Fruit fly (Drosophila melanogaster) Kc167 (cell line): Measurements from ENCODE around the gene mRpL1.

Experiments
- Myc ChIP-seq: fragments of >200 bp; optimal IDR thresholded peaks from 2 replicates; lab custom pipeline; 2017; ENCODE audit warnings: missing external identifiers
- Sin3A ChIP-seq: fragments of >200 bp; optimal IDR thresholded peaks from 2 replicates; lab custom pipeline; 2018; ENCODE audit warnings: missing external identifiers
- h ChIP-seq: fragments of >200 bp; optimal IDR thresholded peaks from 3 replicates; lab custom pipeline; 2018; ENCODE audit warnings: missing external identifiers
- insv ChIP-seq: fragments of >200 bp; optimal IDR thresholded peaks from 3 replicates; lab custom pipeline; 2018; ENCODE audit warnings: missing external identifiers
- psq ChIP-seq: fragments of >200 bp; optimal IDR thresholded peaks from 2 replicates; lab custom pipeline; 2017; ENCODE audit warnings: missing external identifiers
- ttk ChIP-seq: sonication (Bioruptor generic); optimal IDR thresholded peaks from 2 replicates; lab custom pipeline; 2017; ENCODE audit warnings: missing external identifiers

The mRpL1 gene

dm6 chr3R:8300928-8301752, at the start of gene mRpL1, which contains the start of gene CG9626:
Gene mRpL1 (plus strand): TSS chr3R:8301440.
Gene CG9626 (minus strand): TSS chr3R:8300978.
- TF ChIP-seq psq (lab: Kevin White, UChicago) (no peak), ttk (no peak), Myc (lab: Kevin White, UChicago) (no peak), insv (lab: Kevin White, UChicago) (no peak), h (lab: Kevin White, UChicago) (no peak), Sin3A (lab: Kevin White, UChicago) (no peak)

dm6 chr3R:8251532-8251931, 49.7 kb upstream of the mRpL1 start:
- TF ChIP-seq h (lab: Kevin White, UChicago) = no peak
- TF ChIP-seq ttk = no peak
- no peak for TF ChIP-seq psq (lab: Kevin White, UChicago)

dm6 chr3R:8254347-8254746, 46.9 kb upstream of the mRpL1 start:
- TF ChIP-seq Myc (lab: Kevin White, UChicago) (no peak), h (lab: Kevin White, UChicago) (no peak), insv (lab: Kevin White, UChicago) (no peak), Sin3A (lab: Kevin White, UChicago) (no peak), psq (lab: Kevin White, UChicago) (no peak), ttk (no peak)

DNA sequence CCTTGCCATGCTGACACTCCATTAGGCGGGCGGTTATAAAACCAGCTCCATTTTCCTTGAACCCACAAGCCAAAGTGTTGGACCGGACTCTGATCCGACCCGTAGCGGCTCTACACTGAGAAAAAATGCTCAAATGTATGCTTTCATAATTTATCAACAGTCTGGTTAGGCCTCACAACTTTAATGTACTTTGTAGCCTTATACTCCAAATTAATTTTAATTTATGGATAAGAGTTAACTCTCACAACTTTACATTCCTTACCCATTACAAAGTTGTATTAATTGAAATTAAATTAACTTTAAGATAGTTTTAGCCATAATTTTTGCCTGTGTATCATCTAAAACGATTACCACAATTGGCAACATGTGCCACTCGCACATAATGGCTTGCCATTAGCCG, 45.2 kb upstream of the mRpL1 start:
- TF ChIP-seq insv (lab: Kevin White, UChicago) (no peak), psq (lab: Kevin White, UChicago) (no peak), h (lab: Kevin White, UChicago) (no peak), Sin3A (lab: Kevin White, UChicago) (no peak), Myc (lab: Kevin White, UChicago) (no peak), ttk (no peak)

- TF ChIP-seq Myc (lab: Kevin White, UChicago) (no peak), Sin3A (lab: Kevin White, UChicago) (no peak)
These were observed 39.6 kb upstream of the mRpL1 start for dm6 chr3R:8261634-8262033.

dm6 chr3R:8264302-8265080, 36.7 kb upstream of the mRpL1 start, which contains the start of the genes RPA1 and Mcm2:
Gene RPA1 (minus strand): TSS chr3R:8264451.
Gene Mcm2 (plus strand): TSS chr3R:8264970.
- TF ChIP-seq psq (lab: Kevin White, UChicago) (no peak), insv (lab: Kevin White, UChicago) (no peak), Myc (lab: Kevin White, UChicago) (no peak), h (lab: Kevin White, UChicago) (no peak), ttk (no peak)

- TF ChIP-seq Myc (lab: Kevin White, UChicago) (no peak), insv (lab: Kevin White, UChicago) (no peak), ttk (no peak), psq (lab: Kevin White, UChicago) (no peak), h (lab: Kevin White, UChicago) (no peak), Sin3A (lab: Kevin White, UChicago) (no peak)
These were observed 31.5 kb upstream of the mRpL1 start, which contains the start of gene CG9630 for dm6 chr3R:8269740-8270139. Gene CG9630 (minus strand): TSS chr3R:8269896.

dm6 chr3R:8272573-8273165, 28.6 kb upstream of the mRpL1 start:
- TF ChIP-seq Sin3A (lab: Kevin White, UChicago) (no peak), insv (lab: Kevin White, UChicago) (no peak), psq (lab: Kevin White, UChicago) (no peak), ttk (no peak), Myc (lab: Kevin White, UChicago) (no peak), h (lab: Kevin White, UChicago) (no peak)

DNA sequence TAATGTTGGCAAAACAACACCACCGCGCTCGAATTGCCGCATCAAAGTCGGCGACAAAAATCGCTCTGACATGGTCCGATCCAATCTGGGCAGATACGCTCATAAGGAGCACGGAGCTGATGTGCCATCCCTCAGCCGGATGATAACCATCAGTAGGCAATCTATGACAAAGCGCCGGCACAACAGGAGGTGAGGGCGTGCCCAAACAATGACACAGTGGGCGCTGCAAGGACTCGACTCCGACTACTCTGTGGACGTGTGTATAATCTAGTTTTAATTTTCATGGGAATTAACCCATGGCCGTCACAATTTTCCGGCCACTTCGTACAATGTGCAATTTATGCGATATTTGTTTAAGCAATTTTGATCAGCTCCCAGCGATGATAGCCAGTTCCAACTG, 26.2 kb upstream of the mRpL1 start:
- TF ChIP-seq ttk (no peak), Myc (lab: Kevin White, UChicago) (no peak)

DNA sequence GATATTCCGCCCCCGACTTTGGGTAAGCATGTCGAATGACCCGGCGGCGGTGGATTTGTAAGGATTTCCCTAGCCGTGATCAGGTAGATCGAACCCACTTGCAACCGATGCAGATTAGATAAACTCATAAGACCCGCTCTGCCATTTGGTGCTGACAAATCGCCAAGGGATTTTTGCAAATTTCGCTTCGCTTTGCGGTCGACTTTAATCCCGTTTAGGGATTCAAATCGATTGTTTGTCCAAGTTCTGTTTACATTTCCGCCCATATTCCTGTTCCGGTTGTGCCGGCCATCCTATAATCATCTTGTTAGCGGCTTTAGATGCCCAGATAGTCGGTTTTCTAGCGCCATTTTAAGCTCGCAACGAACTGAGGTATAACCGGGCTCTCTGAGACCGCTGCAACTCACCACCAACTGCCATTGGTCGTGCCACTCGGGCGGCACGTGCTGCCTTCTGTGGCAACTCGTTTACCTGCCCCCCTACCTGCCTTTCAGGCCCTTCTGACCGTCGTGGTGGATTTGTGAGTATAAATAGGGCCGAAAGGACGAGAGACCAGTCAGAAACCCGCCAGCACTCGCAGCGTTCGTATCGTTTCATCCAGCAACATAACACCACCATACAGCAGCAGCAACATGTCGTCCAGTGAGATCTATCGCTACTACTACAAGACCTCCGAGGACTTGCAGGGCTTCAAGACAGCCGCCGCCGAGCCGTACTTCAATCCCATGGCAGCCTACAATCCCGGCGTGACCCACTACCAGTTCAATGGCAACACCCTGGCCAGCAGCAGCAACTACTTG, 23.5 kb upstream of the mRpL1 start, which contains the start of gene ato:
Gene ato, plus strand, starts transcription at position 559 of the 800 bp plus-strand sequence.
- TF ChIP-seq Sin3A (lab: Kevin White, UChicago) (no peak), ttk (no peak), psq (lab: Kevin White, UChicago) (no peak), Myc (lab: Kevin White, UChicago) (no peak), h (lab: Kevin White, UChicago) (no peak)

- TF ChIP-seq insv (lab: Kevin White, UChicago) (no peak), psq (lab: Kevin White, UChicago) (no peak), Myc (lab: Kevin White, UChicago) (no peak), ttk (no peak), Sin3A (lab: Kevin White, UChicago) (no peak), h (lab: Kevin White, UChicago) (no peak)
These were observed 21.3 kb upstream of the mRpL1 start for dm6 chr3R:8279970-8280369.
